Fruit fly (Drosophila melanogaster): Measurements from ENCODE around the gene CG31957.

- TF ChIP-seq Dfd (GFP tag; optimal IDR thresholded peaks at IDR 0.05) (no peak), dsf (GFP tag; optimal IDR thresholded peaks at IDR 0.05; ENCODE audit: borderline replicate concordance) (no peak), Abd-B (GFP tag; optimal IDR thresholded peaks at IDR 0.05) (no peak), rgr (GFP tag; optimal IDR thresholded peaks at IDR 0.05) (no peak), CG9705 (GFP tag; optimal IDR thresholded peaks at IDR 0.05) (no peak), foxo (GFP tag; optimal IDR thresholded peaks at IDR 0.05) (no peak), fru (GFP tag; optimal IDR thresholded peaks at IDR 0.05) (no peak), Vsx2 (GFP tag; optimal IDR thresholded peaks at IDR 0.05; ENCODE audit: partially characterized antibody) (no peak), pan (optimal IDR thresholded peaks at IDR 0.05) (no peak)
Measured at dm6 chr2L:3846520-3846919, 25.7 kb downstream of the CG31957 start.
